Worm (Caenorhabditis elegans) whole organism, mixed stage, embryonic: ENCODE measurements around the gene ech-1.1.
A peak's percentile ranks its signal among the peaks of the same experiment; 100 is the strongest.
"Not testable (repeated sequence)": the region's sequence is repeated elsewhere in the genome, so short reads cannot be mapped to it uniquely, and the experiment has no call there.

Experiments
- bed-3 ChIP-seq: fragments of 200-800 bp; sonication (Bioruptor generic); optimal IDR thresholded peaks from 3 replicates; lab custom pipeline; 2018; ENCODE audit warnings: mild to moderate bottlenecking, missing genetic modification characterization, moderate library complexity, missing compliant biosample characterization
- ceh-39 ChIP-seq: fragments of 150-350 bp; optimal IDR thresholded peaks from 2 replicates; lab custom pipeline; 2014; ENCODE audit warnings: missing biosample characterization, missing genetic modification characterization
- ces-1 ChIP-seq: fragments of 150-350 bp; optimal IDR thresholded peaks from 2 replicates; lab custom pipeline; 2014; ENCODE audit warnings: missing biosample characterization, missing genetic modification reagents, missing genetic modification characterization
- cnd-1 ChIP-seq: fragments of 200-800 bp; sonication (Bioruptor generic); optimal IDR thresholded peaks from 2 replicates; lab custom pipeline; 2018; ENCODE audit warnings: mild to moderate bottlenecking, missing genetic modification characterization, missing compliant biosample characterization
- elt-1 ChIP-seq: sonication (generic microtip); optimal IDR thresholded peaks from 2 replicates; lab custom pipeline; 2017; ENCODE audit warnings: missing genetic modification characterization, mild to moderate bottlenecking, missing compliant biosample characterization, antibody characterized with exemption, moderate library complexity, borderline replicate concordance; ENCODE audit not compliant: insufficient read depth
- elt-3 ChIP-seq: fragments of 150-350 bp; optimal IDR thresholded peaks from 2 replicates; lab custom pipeline; 2014; ENCODE audit warnings: missing biosample characterization, missing genetic modification characterization
- flh-1 ChIP-seq: fragments of 200-800 bp; sonication (Bioruptor generic); optimal IDR thresholded peaks from 2 replicates; lab custom pipeline; 2018; ENCODE audit warnings: mild to moderate bottlenecking, missing genetic modification characterization, moderate library complexity, missing compliant biosample characterization
- hlh-1 ChIP-seq: fragments of 150-350 bp; optimal IDR thresholded peaks from 2 replicates; lab custom pipeline; 2014; ENCODE audit warnings: missing biosample characterization, missing genetic modification reagents, missing genetic modification characterization
- lin-13 ChIP-seq: fragments of 150-350 bp; optimal IDR thresholded peaks from 2 replicates; lab custom pipeline; 2014; ENCODE audit warnings: missing biosample characterization, missing genetic modification characterization
- mep-1 ChIP-seq: fragments of 150-350 bp; optimal IDR thresholded peaks from 2 replicates; lab custom pipeline; 2017; ENCODE audit warnings: missing biosample characterization, missing genetic modification reagents, missing genetic modification characterization, inconsistent platforms
- mls-2 ChIP-seq: sonication (generic microtip); optimal IDR thresholded peaks from 2 replicates; lab custom pipeline; 2016; ENCODE audit warnings: mild to moderate bottlenecking, missing genetic modification characterization, moderate library complexity, missing compliant biosample characterization
- nhr-12 ChIP-seq: fragments of 150-350 bp; optimal IDR thresholded peaks from 2 replicates; lab custom pipeline; 2014; ENCODE audit warnings: missing biosample characterization, missing genetic modification characterization
- nhr-237 ChIP-seq: fragments of 150-350 bp; optimal IDR thresholded peaks from 2 replicates; lab custom pipeline; 2014; ENCODE audit warnings: missing biosample characterization, missing genetic modification characterization
- nhr-76 ChIP-seq: sonication (generic microtip); optimal IDR thresholded peaks from 2 replicates; lab custom pipeline; 2017; ENCODE audit warnings: missing biosample characterization, missing genetic modification characterization
- pha-4 ChIP-seq: fragments of 150-350 bp; optimal IDR thresholded peaks from 2 replicates; lab custom pipeline; 2018; ENCODE audit warnings: missing biosample characterization, missing genetic modification reagents, missing genetic modification characterization
- sem-2 ChIP-seq: fragments of 200-800 bp; sonication (Bioruptor generic); optimal IDR thresholded peaks from 2 replicates; lab custom pipeline; 2018; ENCODE audit warnings: mild to moderate bottlenecking, missing genetic modification characterization, missing compliant biosample characterization
- snpc-4 ChIP-seq: fragments of 150-350 bp; optimal IDR thresholded peaks from 2 replicates; lab custom pipeline; 2014; ENCODE audit warnings: missing biosample characterization, missing genetic modification characterization
- sptf-1 ChIP-seq: sonication (generic microtip); optimal IDR thresholded peaks from 2 replicates; lab custom pipeline; 2017; ENCODE audit warnings: mild to moderate bottlenecking, missing genetic modification characterization, moderate library complexity, missing compliant biosample characterization
- tbx-8 ChIP-seq: fragments of 200-800 bp; sonication (Bioruptor generic); optimal IDR thresholded peaks from 2 replicates; lab custom pipeline; 2018; ENCODE audit warnings: mild to moderate bottlenecking, missing genetic modification characterization, moderate library complexity, missing compliant biosample characterization
- unc-120 ChIP-seq: sonication (generic microtip); optimal IDR thresholded peaks from 2 replicates; lab custom pipeline; 2017; ENCODE audit warnings: missing genetic modification characterization, missing compliant biosample characterization; ENCODE audit not compliant: poor library complexity, severe bottlenecking
- unc-39 ChIP-seq: fragments of 150-350 bp; optimal IDR thresholded peaks from 2 replicates; lab custom pipeline; 2014; ENCODE audit warnings: missing biosample characterization, missing genetic modification characterization
- zip-8 ChIP-seq: fragments of 150-350 bp; optimal IDR thresholded peaks from 2 replicates; lab custom pipeline; 2014; ENCODE audit warnings: missing biosample characterization, missing genetic modification characterization

The ech-1.1 gene

ce11 chrV:15330314-15330713 lies 31.0 kb downstream of the ech-1.1 start, which contains the start of gene srh-295:
TSS of gene srh-295 (plus strand) at chrV:15330614.
- no peak for TF ChIP-seq mls-2 (tag; lab: Kevin White, UChicago)
- TF ChIP-seq zip-8 (tag; lab: Kevin White, UChicago): peak; percentile 70

ce11 chrV:15327745-15328447 lies 33.4 kb downstream of the ech-1.1 start, which contains the start of gene ZK1037.6:
TSS of gene ZK1037.6 (minus strand) at chrV:15327795.
- TF ChIP-seq zip-8 (tag; lab: Kevin White, UChicago) (no peak), unc-39 (no peak), bed-3 (GFP tag; lab: Kevin White, UChicago) (no peak), mls-2 (tag; lab: Kevin White, UChicago) (no peak), hlh-1 (tag; lab: Kevin White, UChicago) (no peak), ces-1 (GFP tag; lab: Kevin White, UChicago) (no peak), ceh-39 (tag; lab: Kevin White, UChicago) (no peak), tbx-8 (GFP tag; lab: Kevin White, UChicago) (no peak), mep-1 (tag; lab: Kevin White, UChicago) (no peak), lin-13 (no peak)

ce11 chrV:15323417-15323816 lies 37.9 kb downstream of the ech-1.1 start:
- no peak for TF ChIP-seq nhr-12

- not testable (repeated sequence) for TF ChIP-seq cnd-1 (tag; lab: Kevin White, UChicago); sem-2 (GFP tag; lab: Kevin White, UChicago); snpc-4 (tag; lab: Kevin White, UChicago)
These were observed 38.7 kb downstream of the ech-1.1 start, which contains the start of gene nhr-247 for ce11 chrV:15322653-15323052. TSS of gene nhr-247 (plus strand) at chrV:15322982.

ce11 chrV:15318638-15319037 lies 42.7 kb downstream of the ech-1.1 start, which contains the start of gene nhr-291:
TSS of gene nhr-291 (plus strand) at chrV:15318961.
- TF ChIP-seq ceh-39 (tag; lab: Kevin White, UChicago) (no peak), hlh-1 (tag; lab: Kevin White, UChicago) (no peak)
- TF ChIP-seq, all 35 proteins: peak for 0

- no peak for TF ChIP-seq tbx-8 (GFP tag; lab: Kevin White, UChicago)
- no peak for TF ChIP-seq mep-1 (tag; lab: Kevin White, UChicago)
- TF ChIP-seq cnd-1 (tag; lab: Kevin White, UChicago): no peak
- TF ChIP-seq nhr-237 (tag; lab: Kevin White, UChicago): no peak
- TF ChIP-seq unc-120 (tag; lab: Kevin White, UChicago): no peak
- no peak for TF ChIP-seq pha-4 (tag; lab: Kevin White, UChicago)
- TF ChIP-seq elt-3: no peak
- no peak for TF ChIP-seq sptf-1 (tag; lab: Kevin White, UChicago)
- TF ChIP-seq, all 35 proteins: peak for 0
These were observed 45.3 kb downstream of the ech-1.1 start, which contains the start of the genes srt-22 and nhr-246 for ce11 chrV:15315827-15316527. TSS of gene srt-22 (minus strand) at chrV:15315927. TSS of gene nhr-246 (plus strand) at chrV:15316477.

ce11 chrV:15313529-15313928 lies 47.8 kb downstream of the ech-1.1 start:
- TF ChIP-seq mls-2 (tag; lab: Kevin White, UChicago) (no peak), sptf-1 (tag; lab: Kevin White, UChicago) (no peak), flh-1 (GFP tag; lab: Kevin White, UChicago) (no peak), pha-4 (tag; lab: Kevin White, UChicago) (no peak), elt-3 (no peak), unc-120 (tag; lab: Kevin White, UChicago) (no peak), nhr-76 (tag; lab: Kevin White, UChicago) (no peak)

ce11 chrV:15310780-15311179 lies 50.5 kb downstream of the ech-1.1 start, which contains the start of gene irld-62:
TSS of gene irld-62 (plus strand) at chrV:15311080.
- no peak for TF ChIP-seq elt-1 (tag; lab: Kevin White, UChicago)
- TF ChIP-seq ces-1 (GFP tag; lab: Kevin White, UChicago): no peak
- no peak for TF ChIP-seq mep-1 (tag; lab: Kevin White, UChicago)
- no peak for TF ChIP-seq bed-3 (GFP tag; lab: Kevin White, UChicago)
- no peak for TF ChIP-seq lin-13
- TF ChIP-seq, all 35 proteins: peak for 0
